Fruit fly (Drosophila melanogaster): Measurements from ENCODE around the gene AstA.

Gene AstA

dm6 chr3R:24712375-24712830 lies 52.5 kb downstream of the AstA start, which contains the start of the genes CG13627 and CG46316 (continued):
- TF ChIP-seq CG1621 (tag; optimal IDR thresholded peaks at IDR 0.05), result no peak
- TF ChIP-seq Met (GFP tag; optimal IDR thresholded peaks at IDR 0.05), result peak; percentile 10
- TF ChIP-seq CG6854 (GFP tag; optimal IDR thresholded peaks at IDR 0.05), result no peak
- TF ChIP-seq CG6808 (GFP tag; optimal IDR thresholded peaks at IDR 0.05), result no peak
- no peak for TF ChIP-seq salr (GFP tag; optimal IDR thresholded peaks at IDR 0.05)
- TF ChIP-seq fd85E (GFP tag; optimal IDR thresholded peaks at IDR 0.05), result no peak
- no peak for TF ChIP-seq net (GFP tag; optimal IDR thresholded peaks at IDR 0.05)
